Fruit fly (Drosophila melanogaster) whole organism, adult: ENCODE measurements around the gene z.

Source experiments
- CG5204 ChIP-seq: fragments of 200-800 bp; sonication (Bioruptor generic); optimal IDR thresholded peaks from 2 replicates; lab custom pipeline; 2016; ENCODE audit warnings: missing biosample characterization, missing genetic modification characterization
- CG7045 ChIP-seq: fragments of 200-800 bp; sonication (Bioruptor generic); optimal IDR thresholded peaks from 2 replicates; lab custom pipeline; 2017; ENCODE audit warnings: missing biosample characterization, mild to moderate bottlenecking, missing genetic modification characterization
- CG7101 ChIP-seq: fragments of 200-800 bp; sonication (Bioruptor generic); optimal IDR thresholded peaks from 2 replicates; lab custom pipeline; 2018; ENCODE audit warnings: missing biosample characterization, mild to moderate bottlenecking, missing genetic modification characterization, moderate library complexity
- kay ChIP-seq: fragments of 200-800 bp; sonication (Bioruptor generic); peaks from one replicate; lab custom pipeline; 2016; ENCODE audit warnings: missing biosample characterization, missing genetic modification characterization, borderline replicate concordance
- ovo ChIP-seq: fragments of 200-800 bp; sonication (Bioruptor generic); optimal IDR thresholded peaks from 2 replicates; lab custom pipeline; 2016; ENCODE audit warnings: missing biosample characterization, missing genetic modification characterization

- TF ChIP-seq kay (GFP tag; lab: Kevin White, UChicago) (no peak), CG5204 (GFP tag; lab: Kevin White, UChicago) (no peak), CG7045 (no peak), ovo (GFP tag; lab: Kevin White, UChicago) (no peak), CG7101 (tag; lab: Kevin White, UChicago) (no peak)
Measured at dm6 chrX:2457863-2458458, 10.4 kb downstream of the z start.
